Worm (Caenorhabditis elegans) whole organism, mixed stage, embryonic: ENCODE results near the gene ampd-1.

ENCODE experiments used
- lsy-2 ChIP-seq: fragments of 150-350 bp; optimal IDR thresholded peaks from 2 replicates; lab custom pipeline; 2014; ENCODE audit warnings: missing biosample characterization, missing genetic modification characterization
- mep-1 ChIP-seq: fragments of 150-350 bp; optimal IDR thresholded peaks from 2 replicates; lab custom pipeline; 2017; ENCODE audit warnings: missing biosample characterization, missing genetic modification reagents, missing genetic modification characterization, inconsistent platforms
- pha-4 ChIP-seq: fragments of 150-350 bp; optimal IDR thresholded peaks from 2 replicates; lab custom pipeline; 2018; ENCODE audit warnings: missing biosample characterization, missing genetic modification reagents, missing genetic modification characterization
- unc-62 ChIP-seq: fragments of 150-350 bp; optimal IDR thresholded peaks from 2 replicates; lab custom pipeline; 2014; ENCODE audit warnings: missing biosample characterization, missing genetic modification reagents, missing genetic modification characterization

DNA sequence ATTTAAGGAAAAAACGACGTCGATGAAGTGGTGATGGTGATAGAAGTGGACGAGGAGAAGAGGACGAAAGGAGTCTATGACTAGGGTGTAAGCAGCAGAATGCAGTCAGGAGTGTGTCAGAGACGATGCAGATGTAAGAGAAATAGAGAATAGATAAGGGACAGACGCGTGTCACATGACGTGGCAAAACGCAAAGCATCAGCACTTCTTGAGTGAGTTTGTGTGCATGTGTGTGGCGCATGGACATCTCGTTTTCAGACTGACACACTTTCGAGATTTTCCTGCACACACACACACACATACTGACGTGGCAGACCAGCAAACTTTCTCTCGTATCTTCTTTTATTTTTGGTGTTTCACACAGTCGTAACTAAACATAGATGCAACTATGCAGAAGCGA is 20.7 kb upstream of the ampd-1 start:
- TF ChIP-seq pha-4 (tag; lab: Kevin White, UChicago) (no peak), lsy-2 (no peak), mep-1 (no peak), unc-62 (GFP tag; lab: Kevin White, UChicago) (peak; percentile 52)
